Worm (Caenorhabditis elegans): Measurements from ENCODE around the gene cyp-35A1.

DNA sequence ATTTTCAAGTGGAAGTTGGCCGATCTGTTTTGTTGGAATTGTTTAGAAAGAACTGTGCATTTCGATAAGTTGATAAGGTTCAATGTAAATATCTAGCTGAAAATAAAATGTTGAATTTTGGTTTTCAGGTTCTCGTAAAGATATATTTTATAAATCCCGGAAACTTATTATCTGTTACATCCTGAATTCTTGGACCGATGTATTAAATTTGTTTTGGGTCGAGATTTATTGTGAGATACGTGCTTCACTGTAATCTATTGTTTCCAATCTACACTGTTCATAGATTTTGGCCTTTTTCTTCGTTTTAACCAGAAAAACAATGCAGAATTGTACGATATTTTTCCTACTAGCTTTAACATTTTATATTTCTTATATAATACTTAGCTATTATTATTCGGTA lies 4.4 kb downstream of the cyp-35A1 start, which contains the start of gene C03G6.6:
- TF ChIP-seq K09A11.1 (tag; optimal IDR thresholded peaks at IDR 0.05; ENCODE audit: insufficient read depth) = no peak
- no peak for TF ChIP-seq ahr-1 (tag; optimal IDR thresholded peaks at IDR 0.05)
- no peak for TF ChIP-seq ceh-2 (tag; optimal IDR thresholded peaks at IDR 0.05)
- TF ChIP-seq pag-3 (tag; optimal IDR thresholded peaks at IDR 0.05; ENCODE audit: borderline replicate concordance) = no peak
- TF ChIP-seq odd-2 (tag; optimal IDR thresholded peaks at IDR 0.05) = no peak
- no peak for TF ChIP-seq unc-86 (tag; optimal IDR thresholded peaks at IDR 0.05)
- no peak for TF ChIP-seq sdc-2 (tag; optimal IDR thresholded peaks at IDR 0.05)
- TF ChIP-seq nhr-11 (tag; optimal IDR thresholded peaks at IDR 0.05) = no peak
- TF ChIP-seq hlh-6 (tag; optimal IDR thresholded peaks at IDR 0.05) = no peak
